Worm (Caenorhabditis elegans): Measurements from ENCODE around the gene mdt-10.
A peak's percentile ranks its signal among the peaks of the same experiment; 100 is the strongest.

DNA sequence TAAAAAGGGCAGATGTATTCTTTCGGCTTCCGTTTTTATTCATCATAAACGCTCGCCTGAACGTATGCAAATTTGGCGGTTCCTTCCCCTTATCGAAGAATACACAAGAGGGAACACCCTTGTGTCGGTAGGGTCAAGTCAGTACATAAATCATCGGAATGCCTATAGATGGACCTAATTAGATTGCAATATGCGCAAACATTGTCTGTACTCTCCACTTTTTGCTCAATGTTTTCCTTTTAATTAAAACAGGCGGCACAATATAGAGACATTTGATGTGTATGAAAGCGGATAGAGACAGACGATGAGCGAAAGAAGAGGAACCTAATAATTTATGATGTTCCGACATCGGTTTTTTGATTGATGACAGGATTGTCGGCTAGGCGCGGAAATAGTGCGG lies 40.6 kb downstream of the mdt-10 start:
- TF ChIP-seq tra-4 (tag; optimal IDR thresholded peaks at IDR 0.05), result no peak
- TF ChIP-seq hnd-1 (tag; optimal IDR thresholded peaks at IDR 0.05), result no peak
- no peak for TF ChIP-seq tbx-11 (GFP tag; IDR thresholded peaks at IDR 0.05)
- peak; percentile 52 for TF ChIP-seq hmg-4 (GFP tag; optimal IDR thresholded peaks at IDR 0.05)
- no peak for TF ChIP-seq flt-1 (GFP tag; IDR thresholded peaks at IDR 0.05)
- no peak for TF ChIP-seq ama-1 (optimal IDR thresholded peaks at IDR 0.05)
- no peak for TF ChIP-seq ceh-13 (GFP tag; optimal IDR thresholded peaks at IDR 0.05)
- no peak for TF ChIP-seq tbx-37 (GFP tag; conservative IDR thresholded peaks at IDR 0.05)
- TF ChIP-seq ceh-36 (tag; optimal IDR thresholded peaks at IDR 0.05), result no peak
- TF ChIP-seq ets-7 (tag; optimal IDR thresholded peaks at IDR 0.05), result no peak
- TF ChIP-seq aly-1 (tag; optimal IDR thresholded peaks at IDR 0.05), result no peak
- no peak for TF ChIP-seq B0310.2 (tag; optimal IDR thresholded peaks at IDR 0.05)
